Worm (Caenorhabditis elegans): Measurements from ENCODE around the gene insc-1.

DNA sequence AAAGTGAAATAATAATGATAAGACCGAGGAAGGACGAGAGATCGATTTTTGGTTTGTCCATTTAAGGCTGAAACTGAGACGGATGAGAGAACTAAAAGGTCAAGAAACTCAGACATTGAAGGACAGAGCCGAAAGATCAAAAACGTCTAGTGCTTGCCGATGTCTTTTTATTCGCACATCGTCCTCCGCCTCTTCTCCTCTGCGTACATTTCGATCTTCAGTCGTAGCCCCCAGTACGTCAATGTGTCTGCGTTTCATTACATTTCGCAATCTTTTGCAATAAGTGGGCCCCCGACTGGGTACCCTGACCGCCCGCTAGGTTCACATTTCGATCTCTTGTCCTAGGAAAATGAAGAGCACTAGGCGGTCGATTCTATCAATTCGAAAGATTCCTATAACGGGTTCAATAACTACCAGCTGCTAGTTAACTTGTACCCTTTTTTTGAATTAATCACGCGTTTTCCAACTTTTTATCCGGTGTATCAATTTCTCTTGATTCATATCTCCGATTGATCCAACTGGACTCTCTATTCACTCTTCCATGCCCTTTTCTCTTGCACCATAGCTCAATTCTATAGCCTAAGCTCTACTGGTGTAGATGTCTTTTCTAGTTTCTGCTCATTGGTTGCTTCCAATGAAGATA is 33.5 kb downstream of the insc-1 start:
- TF ChIP-seq hlh-6 (tag; optimal IDR thresholded peaks at IDR 0.05) (no peak), pqm-1 (tag; optimal IDR thresholded peaks at IDR 0.05) (no peak), hlh-8 (tag; optimal IDR thresholded peaks at IDR 0.05) (no peak), dve-1 (tag; optimal IDR thresholded peaks at IDR 0.05) (peak; percentile 31), pat-9 (tag; optimal IDR thresholded peaks at IDR 0.05) (no peak), ama-1 (optimal IDR thresholded peaks at IDR 0.05) (no peak), ceh-48 (tag; optimal IDR thresholded peaks at IDR 0.05) (no peak), ceh-31 (tag; optimal IDR thresholded peaks at IDR 0.05) (peak; percentile 31)
